Worm (Caenorhabditis elegans) whole organism, L4 larva: ENCODE measurements around the gene cyy-1.

Experiments
- madf-9 ChIP-seq: fragments of 200-800 bp; sonication (Bioruptor generic); conservative IDR thresholded peaks from 2 replicates; pipeline ENCODE4 v1.3.6; 2022; ENCODE audit warnings: missing genetic modification reagents, missing genetic modification characterization, missing compliant biosample characterization
- skn-1 ChIP-seq: fragments of 150-350 bp; optimal IDR thresholded peaks from 2 replicates; lab custom pipeline; 2014; ENCODE audit warnings: missing biosample characterization, missing genetic modification characterization

DNA sequence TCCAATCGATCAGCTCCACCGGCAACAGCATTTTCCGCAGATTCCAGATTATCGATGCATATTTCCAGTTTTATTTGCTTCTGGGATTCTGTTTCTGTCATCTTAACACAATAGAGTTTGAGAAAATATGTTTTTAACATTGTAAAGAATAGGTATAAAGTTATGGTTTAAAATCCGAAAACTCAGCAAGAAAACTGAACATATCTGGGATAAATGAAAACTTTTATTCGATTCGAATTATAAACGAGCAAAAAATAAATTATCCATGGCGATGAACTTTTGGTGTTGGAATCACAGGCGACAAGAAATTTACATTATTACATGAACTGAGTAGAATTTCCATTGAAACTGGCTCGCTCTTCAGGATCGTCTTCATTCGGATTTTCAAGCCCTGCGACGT, 2.2 kb upstream of the cyy-1 start, which contains the start of gene cutc-1:
- no peak for TF ChIP-seq skn-1 (tag; lab: Kevin White, UChicago)
- no peak for TF ChIP-seq madf-9
